Fruit fly (Drosophila melanogaster) whole organism, embryonic: ENCODE measurements around the gene Crtc.

Source experiments
- CG12104 ChIP-seq: fragments of 200-800 bp; sonication (Bioruptor generic); optimal IDR thresholded peaks from 3 replicates; lab custom pipeline; 2016; ENCODE audit warnings: missing biosample characterization, missing genetic modification characterization
- CG13424 ChIP-seq: fragments of 200-800 bp; sonication (Bioruptor generic); optimal IDR thresholded peaks from 2 replicates; lab custom pipeline; 2019; ENCODE audit warnings: missing biosample characterization, mild to moderate bottlenecking, missing genetic modification characterization, moderate library complexity
- CG15601 ChIP-seq: fragments of 200-800 bp; sonication (Bioruptor generic); optimal IDR thresholded peaks from 3 replicates; lab custom pipeline; 2019; ENCODE audit warnings: missing biosample characterization, mild to moderate bottlenecking, missing genetic modification characterization, moderate library complexity
- CG7839 ChIP-seq: fragments of 200-800 bp; sonication (Bioruptor generic); optimal IDR thresholded peaks from 3 replicates; lab custom pipeline; 2018; ENCODE audit warnings: missing biosample characterization, mild to moderate bottlenecking, missing genetic modification characterization, moderate library complexity
- Hey ChIP-seq: fragments of 200-800 bp; sonication (Bioruptor generic); optimal IDR thresholded peaks from 3 replicates; lab custom pipeline; 2018; ENCODE audit warnings: missing biosample characterization, mild to moderate bottlenecking, missing genetic modification characterization
- Hr39 ChIP-seq: fragments of >200 bp; optimal IDR thresholded peaks from 2 replicates; lab custom pipeline; 2017
- sob ChIP-seq: fragments of 200-800 bp; sonication (Bioruptor generic); IDR thresholded peaks from 2 replicates; pipeline ENCODE4 v1.3.6; 2022; ENCODE audit warnings: missing biosample characterization, missing genetic modification characterization
- vfl ChIP-seq: fragments of 200-800 bp; sonication (Bioruptor generic); optimal IDR thresholded peaks from 2 replicates; lab custom pipeline; 2016; ENCODE audit warnings: missing biosample characterization, missing genetic modification characterization

dm6 chr3L:17622081-17622850, 46.8 kb downstream of the Crtc start:
- TF ChIP-seq sob, result no peak
- TF ChIP-seq CG13424 (tag; lab: Kevin White, UChicago), result no peak
- no peak for TF ChIP-seq Hey
- no peak for TF ChIP-seq CG7839
- no peak for TF ChIP-seq CG12104 (GFP tag; lab: Kevin White, UChicago)
- TF ChIP-seq CG15601 (tag; lab: Kevin White, UChicago), result no peak
- TF ChIP-seq vfl (GFP tag; lab: Kevin White, UChicago), result no peak
- no peak for TF ChIP-seq Hr39 (lab: Kevin White, UChicago)
